Fruit fly (Drosophila melanogaster) whole organism, embryonic: Measurements from ENCODE around the gene hale.
A peak's percentile ranks its signal among the peaks of the same experiment; 100 is the strongest.

Source experiments
- Adf1 ChIP-seq: fragments of 200-800 bp; sonication (Bioruptor generic); IDR thresholded peaks from 2 replicates; pipeline ENCODE4 v1.3.6; 2022; ENCODE audit warnings: missing biosample characterization, missing genetic modification characterization
- Aef1 ChIP-seq: fragments of 200-800 bp; sonication (Bioruptor generic); IDR thresholded peaks from 3 replicates; pipeline ENCODE4 v1.3.6; 2022; ENCODE audit warnings: missing biosample characterization, missing genetic modification characterization
- CG1024 ChIP-seq: fragments of 200-800 bp; sonication (Bioruptor generic); IDR thresholded peaks from 2 replicates; pipeline ENCODE4 v1.3.6; 2022; ENCODE audit warnings: missing biosample characterization, missing genetic modification characterization
- CG10431 ChIP-seq: fragments of 200-800 bp; sonication (Bioruptor generic); optimal IDR thresholded peaks from 3 replicates; lab custom pipeline; 2018; ENCODE audit warnings: missing biosample characterization, mild to moderate bottlenecking, missing genetic modification characterization
- CG10543 ChIP-seq: fragments of 200-800 bp; sonication (Bioruptor generic); optimal IDR thresholded peaks from 3 replicates; lab custom pipeline; 2017; ENCODE audit warnings: missing biosample characterization, mild to moderate bottlenecking, missing genetic modification characterization, moderate library complexity
- CG11456 ChIP-seq: fragments of 200-800 bp; sonication (Bioruptor generic); IDR thresholded peaks from 3 replicates; pipeline ENCODE4 v1.3.6; 2022; ENCODE audit warnings: missing biosample characterization, missing genetic modification characterization
- CG11695 ChIP-seq: fragments of 200-800 bp; sonication (Bioruptor generic); IDR thresholded peaks from 3 replicates; pipeline ENCODE4 v1.3.6; 2022; ENCODE audit warnings: missing biosample characterization, missing genetic modification characterization
- CG13296 ChIP-seq: fragments of 200-800 bp; sonication (Bioruptor generic); optimal IDR thresholded peaks from 3 replicates; lab custom pipeline; 2018; ENCODE audit warnings: missing biosample characterization, mild to moderate bottlenecking, missing genetic modification characterization
- CG1529 ChIP-seq: fragments of 200-800 bp; sonication (Bioruptor generic); optimal IDR thresholded peaks from 3 replicates; lab custom pipeline; 2018; ENCODE audit warnings: missing biosample characterization, missing genetic modification characterization
- CG15479 ChIP-seq: fragments of 200-800 bp; sonication (Bioruptor generic); optimal IDR thresholded peaks from 3 replicates; lab custom pipeline; 2019; ENCODE audit warnings: missing biosample characterization, mild to moderate bottlenecking, missing genetic modification characterization, moderate library complexity
- CG1603 ChIP-seq: fragments of 200-800 bp; sonication (Bioruptor generic); optimal IDR thresholded peaks from 2 replicates; lab custom pipeline; 2019; ENCODE audit warnings: missing biosample characterization, mild to moderate bottlenecking, missing genetic modification characterization, moderate library complexity
- CG17186 ChIP-seq: fragments of 200-800 bp; sonication (Bioruptor generic); optimal IDR thresholded peaks from 3 replicates; lab custom pipeline; 2017; ENCODE audit warnings: missing biosample characterization, missing genetic modification reagents, missing genetic modification characterization
- CG17612 ChIP-seq: fragments of 200-800 bp; sonication (Bioruptor generic); IDR thresholded peaks from 2 replicates; pipeline ENCODE4 v1.3.6; 2022; ENCODE audit warnings: missing biosample characterization, missing genetic modification characterization
- CG17829 ChIP-seq: fragments of 200-800 bp; optimal IDR thresholded peaks from 2 replicates; lab custom pipeline; 2019; ENCODE audit warnings: missing biosample characterization, mild to moderate bottlenecking, missing genetic modification characterization, moderate library complexity
- CG18764 ChIP-seq: fragments of 200-800 bp; sonication (Bioruptor generic); optimal IDR thresholded peaks from 3 replicates; lab custom pipeline; 2016; ENCODE audit warnings: missing biosample characterization, missing genetic modification characterization
- CG32767 ChIP-seq: fragments of 200-800 bp; sonication (Bioruptor generic); IDR thresholded peaks from 2 replicates; pipeline ENCODE4 v1.3.6; 2022; ENCODE audit warnings: missing biosample characterization, missing genetic modification characterization
- CG42726 ChIP-seq: fragments of 200-800 bp; sonication (Bioruptor generic); IDR thresholded peaks from 2 replicates; pipeline ENCODE4 v1.3.6; 2022; ENCODE audit warnings: missing biosample characterization, missing genetic modification characterization; ENCODE audit not compliant: partially characterized antibody
- CG4282 ChIP-seq: fragments of 200-800 bp; sonication (Bioruptor generic); optimal IDR thresholded peaks from 2 replicates; lab custom pipeline; 2016; ENCODE audit warnings: missing biosample characterization, missing genetic modification characterization
- CG6689 ChIP-seq: fragments of 200-800 bp; sonication (Bioruptor generic); IDR thresholded peaks from 2 replicates; pipeline ENCODE4 v1.3.6; 2022; ENCODE audit warnings: missing biosample characterization, missing genetic modification characterization
- CG7786 ChIP-seq: fragments of 200-800 bp; sonication (Bioruptor generic); optimal IDR thresholded peaks from 2 replicates; lab custom pipeline; 2016; ENCODE audit warnings: missing biosample characterization, missing genetic modification characterization
- CG7963 ChIP-seq: fragments of 200-800 bp; sonication (Bioruptor generic); IDR thresholded peaks from 3 replicates; pipeline ENCODE4 v1.3.6; 2022; ENCODE audit warnings: missing biosample characterization, missing genetic modification characterization; ENCODE audit not compliant: partially characterized antibody
- CG9797 ChIP-seq: fragments of 200-800 bp; sonication (Bioruptor generic); optimal IDR thresholded peaks from 3 replicates; lab custom pipeline; 2018; ENCODE audit warnings: missing biosample characterization, mild to moderate bottlenecking, missing genetic modification characterization
- Chrac-16 ChIP-seq: fragments of 200-800 bp; sonication (Bioruptor generic); optimal IDR thresholded peaks from 3 replicates; lab custom pipeline; 2016; ENCODE audit warnings: missing biosample characterization, missing genetic modification characterization
- D19A ChIP-seq: fragments of 200-800 bp; optimal IDR thresholded peaks from 3 replicates; lab custom pipeline; 2019; ENCODE audit warnings: missing biosample characterization, mild to moderate bottlenecking, missing genetic modification characterization, moderate library complexity
- Fer3 ChIP-seq: fragments of 200-800 bp; sonication (Bioruptor generic); optimal IDR thresholded peaks from 2 replicates; lab custom pipeline; 2018; ENCODE audit warnings: missing biosample characterization, mild to moderate bottlenecking, missing genetic modification characterization, moderate library complexity
- H15 ChIP-seq: fragments of 200-800 bp; sonication (Bioruptor generic); IDR thresholded peaks from 3 replicates; pipeline ENCODE4 v1.3.6; 2022; ENCODE audit warnings: missing biosample characterization, missing genetic modification characterization
- Lim3 ChIP-seq: fragments of 200-800 bp; sonication (Bioruptor generic); IDR thresholded peaks from 2 replicates; pipeline ENCODE4 v1.3.6; 2022; ENCODE audit warnings: missing biosample characterization, missing genetic modification characterization
- Nf-YA ChIP-seq: fragments of 200-800 bp; sonication (Bioruptor generic); IDR thresholded peaks from 2 replicates; pipeline ENCODE4 v1.3.6; 2022; ENCODE audit warnings: missing biosample characterization, missing genetic modification characterization
- Sin3A ChIP-seq: fragments of >200 bp; optimal IDR thresholded peaks from 2 replicates; lab custom pipeline; 2018
- Sry-δ ChIP-seq: fragments of 200-800 bp; sonication (Bioruptor generic); optimal IDR thresholded peaks from 2 replicates; lab custom pipeline; 2016; ENCODE audit warnings: missing biosample characterization, missing genetic modification characterization
- TFAM ChIP-seq: fragments of 200-800 bp; sonication (Bioruptor generic); optimal IDR thresholded peaks from 2 replicates; lab custom pipeline; 2017; ENCODE audit warnings: missing biosample characterization, missing genetic modification characterization, inconsistent platforms
- Xbp1 ChIP-seq: fragments of 200-800 bp; sonication (Bioruptor generic); optimal IDR thresholded peaks from 3 replicates; lab custom pipeline; 2016; ENCODE audit warnings: missing biosample characterization, mild to moderate bottlenecking, missing genetic modification characterization
- ap ChIP-seq: fragments of 200-800 bp; sonication (Bioruptor generic); IDR thresholded peaks from 2 replicates; pipeline ENCODE4 v1.3.6; 2022; ENCODE audit warnings: missing biosample characterization, missing genetic modification characterization
- az2 ChIP-seq: fragments of 200-800 bp; sonication (Bioruptor generic); optimal IDR thresholded peaks from 3 replicates; lab custom pipeline; 2016; ENCODE audit warnings: missing biosample characterization, missing genetic modification characterization
- btn ChIP-seq: fragments of 200-800 bp; sonication (Bioruptor generic); optimal IDR thresholded peaks from 2 replicates; lab custom pipeline; 2016; ENCODE audit warnings: missing biosample characterization, missing genetic modification characterization
- dan ChIP-seq: fragments of 200-800 bp; sonication (Bioruptor generic); IDR thresholded peaks from 2 replicates; pipeline ENCODE4 v1.3.6; 2022; ENCODE audit warnings: missing biosample characterization, missing genetic modification characterization
- gcm ChIP-seq: fragments of 200-800 bp; sonication (Bioruptor generic); optimal IDR thresholded peaks from 2 replicates; lab custom pipeline; 2019; ENCODE audit warnings: missing biosample characterization, mild to moderate bottlenecking, missing genetic modification characterization, moderate library complexity
- grau ChIP-seq: fragments of 200-800 bp; optimal IDR thresholded peaks from 3 replicates; lab custom pipeline; 2019; ENCODE audit warnings: missing biosample characterization, mild to moderate bottlenecking, missing genetic modification characterization, moderate library complexity
- grn ChIP-seq: fragments of 200-800 bp; sonication (Bioruptor generic); optimal IDR thresholded peaks from 3 replicates; lab custom pipeline; 2017; ENCODE audit warnings: missing biosample characterization, missing genetic modification characterization
- gro ChIP-seq: fragments of 200-800 bp; sonication (Bioruptor generic); optimal IDR thresholded peaks from 2 replicates; lab custom pipeline; 2016; ENCODE audit warnings: missing biosample characterization, missing genetic modification characterization
- hkb ChIP-seq, 2 experiments: fragments of 200-800 bp in 1 of 2; fragments of >200 bp in 1 of 2; sonication (Bioruptor generic) in 1 of 2; IDR thresholded peaks in 1 of 2; optimal IDR thresholded peaks in 1 of 2; 2 replicates each; pipeline versions ENCODE4 v1.3.6 to Lab custom; 2017 to 2022; ENCODE audit warnings: missing biosample characterization in 1 of 2, missing genetic modification characterization in 1 of 2
- nau ChIP-seq: fragments of 200-800 bp; sonication (Bioruptor generic); optimal IDR thresholded peaks from 3 replicates; lab custom pipeline; 2017; ENCODE audit warnings: missing biosample characterization, mild to moderate bottlenecking, missing genetic modification characterization, missing genetic modification reagents
- nmo ChIP-seq: fragments of 200-800 bp; sonication (Bioruptor generic); optimal IDR thresholded peaks from 2 replicates; lab custom pipeline; 2018; ENCODE audit warnings: missing biosample characterization, mild to moderate bottlenecking, missing genetic modification characterization, moderate library complexity
- onecut ChIP-seq: fragments of 200-800 bp; sonication (Bioruptor generic); IDR thresholded peaks from 2 replicates; pipeline ENCODE4 v1.3.6; 2022; ENCODE audit warnings: missing biosample characterization, missing genetic modification characterization
- pb ChIP-seq: fragments of 200-800 bp; sonication (Bioruptor generic); optimal IDR thresholded peaks from 3 replicates; lab custom pipeline; 2016; ENCODE audit warnings: missing biosample characterization, missing genetic modification characterization
- peb ChIP-seq: fragments of 200-800 bp; sonication (Bioruptor generic); IDR thresholded peaks from 2 replicates; pipeline ENCODE4 v1.3.6; 2022; ENCODE audit warnings: missing biosample characterization, missing genetic modification characterization
- pfk ChIP-seq: fragments of 200-800 bp; sonication (Bioruptor generic); optimal IDR thresholded peaks from 2 replicates; lab custom pipeline; 2018; ENCODE audit warnings: missing biosample characterization, mild to moderate bottlenecking, missing genetic modification characterization, moderate library complexity
- pzg ChIP-seq: fragments of 200-800 bp; sonication (Bioruptor generic); optimal IDR thresholded peaks from 3 replicates; lab custom pipeline; 2018; ENCODE audit warnings: missing biosample characterization, mild to moderate bottlenecking, missing genetic modification characterization, moderate library complexity
- ranshi ChIP-seq: fragments of 200-800 bp; sonication (Bioruptor generic); IDR thresholded peaks from 2 replicates; pipeline ENCODE4 v1.3.6; 2022; ENCODE audit warnings: missing biosample characterization, missing genetic modification characterization
- trh ChIP-seq: fragments of 200-800 bp; sonication (Bioruptor generic); optimal IDR thresholded peaks from 2 replicates; lab custom pipeline; 2016; ENCODE audit warnings: missing biosample characterization, missing genetic modification characterization
- tup ChIP-seq: fragments of 200-800 bp; sonication (Bioruptor generic); optimal IDR thresholded peaks from 2 replicates; lab custom pipeline; 2016; ENCODE audit warnings: missing biosample characterization, mild to moderate bottlenecking, missing genetic modification characterization, moderate library complexity
- yki ChIP-seq: fragments of >200 bp; optimal IDR thresholded peaks from 3 replicates; lab custom pipeline; 2018

Gene hale

DNA sequence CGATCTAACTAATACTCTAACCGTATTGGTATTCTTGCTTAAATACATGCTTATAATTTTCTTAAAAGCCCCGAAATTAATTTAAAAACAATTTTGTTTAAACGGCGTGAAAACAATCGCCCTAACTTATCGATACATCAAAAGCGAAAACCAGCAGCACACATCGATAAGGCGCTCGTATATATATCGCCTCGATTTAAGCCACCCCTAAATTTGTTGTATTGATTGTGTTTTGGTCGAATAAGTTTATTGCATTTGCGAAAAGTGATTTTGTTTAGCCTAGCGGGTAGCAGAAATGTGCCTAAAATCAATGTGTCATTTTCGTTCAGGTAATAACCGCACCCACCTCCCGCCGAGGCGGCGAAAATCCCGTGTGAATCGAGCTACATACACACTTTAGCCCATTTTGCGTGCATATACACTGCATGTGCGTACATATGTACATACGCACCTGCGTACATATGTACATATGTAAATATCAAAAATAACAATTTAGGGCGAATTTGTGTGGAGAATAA, 6.1 kb upstream of the hale start, which contains the start of the genes CG7646 and Nca:
Gene CG7646, plus strand, starts transcription at position 174 of the 518 bp plus-strand sequence.
Gene Nca, plus strand, starts transcription at position 174 of the 518 bp plus-strand sequence.
- no peak for TF ChIP-seq CG7786
- TF ChIP-seq tup (GFP tag; lab: Kevin White, UChicago) = no peak
- TF ChIP-seq CG18764 (GFP tag; lab: Kevin White, UChicago) = no peak
- no peak for TF ChIP-seq CG11695 (GFP tag; lab: Robert Waterston, UW)
- TF ChIP-seq CG15479 (GFP tag; lab: Kevin White, UChicago) = peak; percentile 25
- TF ChIP-seq D19A (tag; lab: Kevin White, UChicago) = peak; percentile 13
- peak; percentile 91 for TF ChIP-seq CG7963
- TF ChIP-seq grn (GFP tag; lab: Kevin White, UChicago) = no peak
- no peak for TF ChIP-seq Lim3
- TF ChIP-seq peb (GFP tag; lab: Robert Waterston, UW) = no peak
- peak; percentile 67 for TF ChIP-seq pzg
- peak; percentile 76 for TF ChIP-seq onecut (GFP tag; lab: Robert Waterston, UW)
- no peak for TF ChIP-seq CG11456 (GFP tag; lab: Robert Waterston, UW)
- TF ChIP-seq CG17829 = peak; percentile 20
- TF ChIP-seq nau (GFP tag; lab: Kevin White, UChicago) = no peak
- peak; percentile 37 for TF ChIP-seq nmo (GFP tag; lab: Kevin White, UChicago)
- TF ChIP-seq Chrac-16 (GFP tag; lab: Kevin White, UChicago) = peak; percentile 7
- TF ChIP-seq Xbp1 (GFP tag; lab: Kevin White, UChicago) = no peak
- TF ChIP-seq CG10431 = no peak
- TF ChIP-seq grau (tag; lab: Kevin White, UChicago) = no peak
- no peak for TF ChIP-seq trh (GFP tag; lab: Kevin White, UChicago)
- TF ChIP-seq CG1603 (tag; lab: Kevin White, UChicago) = peak; percentile 74
- TF ChIP-seq CG4282 = no peak
- peak; percentile 78; the same call in 1 of the 2 replicates for TF ChIP-seq ranshi (GFP tag; lab: Robert Waterston, UW)
- peak; percentile 78 for TF ChIP-seq CG32767 (GFP tag; lab: Robert Waterston, UW)
- no peak for TF ChIP-seq Sin3A (lab: Kevin White, UChicago)
- TF ChIP-seq CG10543 (GFP tag; lab: Kevin White, UChicago) = peak; percentile 64
- TF ChIP-seq CG1529 (GFP tag; lab: Kevin White, UChicago) = no peak
- TF ChIP-seq pb (GFP tag; lab: Kevin White, UChicago) = no peak
- no peak for TF ChIP-seq TFAM (GFP tag; lab: Kevin White, UChicago)
- peak; percentile 92 for TF ChIP-seq Sry-δ (GFP tag; lab: Kevin White, UChicago)
- no peak for TF ChIP-seq CG1024
- no peak for TF ChIP-seq hkb (optimal IDR thresholded peaks at IDR 0.05; lab: Kevin White, UChicago)
- TF ChIP-seq hkb (GFP tag; IDR thresholded peaks at IDR 0.05; lab: Robert Waterston, UW) = no peak
- TF ChIP-seq Nf-YA (GFP tag; lab: Robert Waterston, UW) = no peak
- peak; percentile 85 for TF ChIP-seq CG42726 (GFP tag; lab: Robert Waterston, UW)
- no peak for TF ChIP-seq CG13296 (GFP tag; lab: Kevin White, UChicago)
- no peak for TF ChIP-seq dan (GFP tag; lab: Robert Waterston, UW)
- no peak for TF ChIP-seq btn (GFP tag; lab: Kevin White, UChicago)
- no peak for TF ChIP-seq H15 (GFP tag; lab: Robert Waterston, UW)
- TF ChIP-seq Adf1 = no peak
- no peak for TF ChIP-seq yki (lab: Kevin White, UChicago)
- TF ChIP-seq CG17186 = peak; percentile 6
- no peak for TF ChIP-seq az2 (GFP tag; lab: Kevin White, UChicago)
- no peak for TF ChIP-seq gro (GFP tag; lab: Kevin White, UChicago)
- TF ChIP-seq gcm (GFP tag; lab: Kevin White, UChicago) = no peak
- no peak for TF ChIP-seq CG17612 (GFP tag; lab: Robert Waterston, UW)
- TF ChIP-seq CG6689 (GFP tag; lab: Robert Waterston, UW) = no peak
- peak; percentile 6 for TF ChIP-seq CG9797 (GFP tag; lab: Kevin White, UChicago)
- TF ChIP-seq pfk = peak; percentile 86
- TF ChIP-seq Aef1 (GFP tag; lab: Robert Waterston, UW) = no peak
- TF ChIP-seq ap = no peak
- TF ChIP-seq Fer3 (tag; lab: Kevin White, UChicago) = no peak
